Fruit fly (Drosophila melanogaster) S2 (cell line): ENCODE measurements around the gene CycD.

Experiments
- CG8478 ChIP-seq: fragments of >200 bp; optimal IDR thresholded peaks from 2 replicates; lab custom pipeline; 2018
- CTCF ChIP-seq, 2 experiments: fragments of >200 bp; optimal IDR thresholded peaks; 2 replicates each; lab custom pipeline; 2018

- peak in 1 of 2 experiments; percentile 33 for TF ChIP-seq CTCF (optimal IDR thresholded peaks at IDR 0.05; lab: Kevin White, UChicago)
- no peak for TF ChIP-seq CG8478 (lab: Kevin White, UChicago)
Measured at dm6 chrX:15887247-15887616, 22.2 kb downstream of the CycD start, which contains the start of gene tay.
